Fruit fly (Drosophila melanogaster): ENCODE results near the gene Kdm5.

DNA sequence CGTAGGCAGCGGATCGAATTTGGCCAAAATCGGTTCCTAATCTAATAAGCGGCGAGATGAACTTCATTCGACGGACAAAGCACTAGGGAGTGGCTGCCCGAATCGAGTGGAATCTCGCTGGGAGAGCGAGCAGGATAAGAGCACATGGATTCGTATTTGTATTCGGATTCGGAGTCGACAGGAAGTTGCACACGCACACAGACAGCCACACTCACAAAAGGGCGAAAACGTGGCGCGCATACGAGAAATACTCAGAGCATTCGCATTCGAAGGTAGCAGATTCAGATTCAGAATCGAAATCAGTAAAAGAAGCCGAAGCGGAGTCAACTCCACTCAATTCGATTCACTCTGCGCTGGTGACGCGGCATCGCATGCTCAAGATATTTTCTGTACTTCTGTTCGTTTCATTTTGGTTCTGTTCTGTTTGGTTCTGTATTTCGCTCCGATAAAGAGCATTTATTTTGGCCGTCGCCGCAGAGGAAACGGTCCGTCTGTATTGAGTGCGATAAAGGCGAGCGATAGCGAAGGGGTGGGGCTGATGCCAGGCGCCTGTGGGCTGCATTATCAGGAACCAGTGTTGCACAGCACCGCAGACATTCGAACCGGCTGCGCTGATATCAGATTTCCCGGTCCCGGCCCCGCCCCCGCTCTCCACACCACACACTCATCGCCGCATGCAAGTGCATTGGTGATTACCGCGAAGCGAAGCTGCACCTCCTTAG lies 20.8 kb downstream of the Kdm5 start:
- peak; percentile 79 for TF ChIP-seq h (GFP tag; optimal IDR thresholded peaks at IDR 0.05)
- TF ChIP-seq usp (GFP tag; optimal IDR thresholded peaks at IDR 0.05), result no peak
- TF ChIP-seq fru (GFP tag; optimal IDR thresholded peaks at IDR 0.05), result no peak
- TF ChIP-seq br (GFP tag; optimal IDR thresholded peaks at IDR 0.05), result peak; percentile 50
- TF ChIP-seq CG9705 (GFP tag; optimal IDR thresholded peaks at IDR 0.05), result no peak
- TF ChIP-seq foxo (GFP tag; optimal IDR thresholded peaks at IDR 0.05), result peak; percentile 18 to 24
- peak; percentile 21 for TF ChIP-seq HLH106 (tag; optimal IDR thresholded peaks at IDR 0.05)
- no peak for TF ChIP-seq tai (GFP tag; optimal IDR thresholded peaks at IDR 0.05)
- TF ChIP-seq Myc (optimal IDR thresholded peaks at IDR 0.05), result no peak
- TF ChIP-seq Sp1 (GFP tag; optimal IDR thresholded peaks at IDR 0.05), result peak; percentile 7
- TF ChIP-seq woc (GFP tag; optimal IDR thresholded peaks at IDR 0.05), result peak; percentile 37
- TF ChIP-seq Vsx2 (GFP tag; optimal IDR thresholded peaks at IDR 0.05; ENCODE audit: partially characterized antibody), result no peak
